Fruit fly (Drosophila melanogaster): ENCODE measurements around the gene fws.
A peak's percentile ranks its signal among the peaks of the same experiment; 100 is the strongest.

The fws gene

DNA sequence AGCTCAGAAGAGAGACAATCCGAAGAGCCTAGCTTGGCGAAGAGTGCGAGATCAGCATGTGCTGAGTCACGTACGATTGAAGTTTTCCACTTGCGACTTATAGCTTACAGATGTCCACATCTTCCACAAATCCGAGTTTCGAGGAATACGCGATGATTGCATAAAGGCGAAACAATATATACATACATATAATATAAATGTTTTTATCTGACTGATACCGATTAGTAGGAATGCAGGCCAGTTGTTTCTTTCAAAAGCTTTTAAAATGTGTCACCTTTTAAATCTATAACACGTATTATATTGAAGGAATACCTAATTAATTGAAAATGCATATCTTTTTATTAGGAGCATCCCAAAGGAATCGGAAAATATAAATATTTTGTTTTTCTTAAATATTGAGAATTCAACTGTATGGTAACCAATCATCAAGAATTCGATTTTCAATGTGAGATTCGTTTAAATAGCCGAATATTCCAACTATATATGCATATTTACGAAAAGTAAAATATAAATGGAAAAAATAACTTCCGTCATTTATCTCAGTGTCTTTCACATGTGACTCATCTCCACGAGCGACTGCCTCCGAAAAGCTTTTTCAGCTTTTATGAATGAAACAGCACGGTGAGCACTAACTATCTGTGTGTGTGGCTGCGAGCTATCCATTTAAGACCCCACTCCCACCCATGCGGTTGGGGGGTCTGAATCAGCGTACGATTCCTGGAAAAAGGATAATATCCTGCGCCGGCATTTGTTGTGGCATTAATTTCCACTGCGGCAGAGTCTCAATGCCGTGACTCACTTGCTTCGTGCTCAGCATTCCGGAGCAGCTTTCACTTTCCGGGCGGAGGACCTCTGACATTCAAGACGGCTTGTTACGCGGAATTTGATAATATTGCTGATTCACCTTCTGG lies 30.1 kb downstream of the fws start (continued):
- TF ChIP-seq CG6765 (GFP tag; optimal IDR thresholded peaks at IDR 0.05) (peak; percentile 29), CG18262 (tag; optimal IDR thresholded peaks at IDR 0.05) (peak; percentile 70), pan (optimal IDR thresholded peaks at IDR 0.05) (no peak), pan (GFP tag; optimal IDR thresholded peaks at IDR 0.05 in 1 of 2, IDR thresholded peaks at IDR 0.05 in 1 of 2) (peak in 1 of 2 experiments; percentile 76), nau (GFP tag; optimal IDR thresholded peaks at IDR 0.05) (peak; percentile 60), eyg (GFP tag; optimal IDR thresholded peaks at IDR 0.05) (peak; percentile 32), lilli (GFP tag; optimal IDR thresholded peaks at IDR 0.05) (peak; percentile 65), al (GFP tag; IDR thresholded peaks at IDR 0.05) (0 out of 2 replicates have a peak, but pooled peaks have one; percentile 30), CG4424 (GFP tag; optimal IDR thresholded peaks at IDR 0.05) (peak; percentile 51), cg (GFP tag; optimal IDR thresholded peaks at IDR 0.05) (no peak), CG18619 (GFP tag; optimal IDR thresholded peaks at IDR 0.05) (peak; percentile 68), CG6689 (GFP tag; IDR thresholded peaks at IDR 0.05) (no peak), emc (GFP tag; optimal IDR thresholded peaks at IDR 0.05) (no peak), Chrac-16 (GFP tag; optimal IDR thresholded peaks at IDR 0.05) (peak; percentile 20), H15 (GFP tag; IDR thresholded peaks at IDR 0.05) (0 out of 3 replicates have a peak, but pooled peaks have one; percentile 27), CG7839 (tag; optimal IDR thresholded peaks at IDR 0.05) (peak; percentile 75), scrt (GFP tag; optimal IDR thresholded peaks at IDR 0.05) (peak; percentile 52), CG10366 (GFP tag; IDR thresholded peaks at IDR 0.05) (peak; percentile 23; the same call in 1 of the 2 replicates), CG31365 (tag; optimal IDR thresholded peaks at IDR 0.05) (peak; percentile 7), schlank (tag; optimal IDR thresholded peaks at IDR 0.05) (peak; percentile 21), CG2712 (tag; optimal IDR thresholded peaks at IDR 0.05) (peak; percentile 72), Ssrp (tag; optimal IDR thresholded peaks at IDR 0.05) (no peak), zen (tag; optimal IDR thresholded peaks at IDR 0.05) (no peak), pnt (GFP tag; optimal IDR thresholded peaks at IDR 0.05) (peak; percentile 4), tio (GFP tag; optimal IDR thresholded peaks at IDR 0.05) (peak; percentile 1), rib (GFP tag; IDR thresholded peaks at IDR 0.05) (peak; percentile 10; the same call in 1 of the 2 replicates), run (tag; optimal IDR thresholded peaks at IDR 0.05) (peak; percentile 49), ase (GFP tag; IDR thresholded peaks at IDR 0.05) (no peak), CG8290 (GFP tag; optimal IDR thresholded peaks at IDR 0.05) (no peak), CG8290 (tag; optimal IDR thresholded peaks at IDR 0.05) (peak in 1 of 2 experiments; percentile 47), Sox102F (GFP tag; optimal IDR thresholded peaks at IDR 0.05) (peak; percentile 82), da (GFP tag; optimal IDR thresholded peaks at IDR 0.05) (no peak), D19A (tag; optimal IDR thresholded peaks at IDR 0.05) (peak; percentile 57), az2 (GFP tag; optimal IDR thresholded peaks at IDR 0.05) (peak; percentile 44), Lhr (GFP tag; optimal IDR thresholded peaks at IDR 0.05) (no peak), Pdp1 (GFP tag; optimal IDR thresholded peaks at IDR 0.05) (peak; percentile 9 to 53), pita (GFP tag; optimal IDR thresholded peaks at IDR 0.05) (no peak), CG13123 (GFP tag; optimal IDR thresholded peaks at IDR 0.05) (peak; percentile 10), Kr (GFP tag; optimal IDR thresholded peaks at IDR 0.05) (no peak), CG15479 (GFP tag; optimal IDR thresholded peaks at IDR 0.05) (no peak), en (GFP tag; optimal IDR thresholded peaks at IDR 0.05) (peak; percentile 15), otp (GFP tag; IDR thresholded peaks at IDR 0.05) (no peak), ewg (GFP tag; optimal IDR thresholded peaks at IDR 0.05) (peak; percentile 28), odd (GFP tag; optimal IDR thresholded peaks at IDR 0.05) (peak; percentile 38), ftz-f1 (GFP tag; optimal IDR thresholded peaks at IDR 0.05) (no peak), sim (GFP tag; IDR thresholded peaks at IDR 0.05) (no peak), sob (GFP tag; IDR thresholded peaks at IDR 0.05) (peak; percentile 50; the same call in 1 of the 2 replicates), CG13894 (tag; optimal IDR thresholded peaks at IDR 0.05) (peak; percentile 69), CG4820 (GFP tag; optimal IDR thresholded peaks at IDR 0.05) (no peak)

Data from whole organism, embryonic.